Fruit fly (Drosophila melanogaster): ENCODE measurements around the gene eRF1.

The eRF1 gene

DNA sequence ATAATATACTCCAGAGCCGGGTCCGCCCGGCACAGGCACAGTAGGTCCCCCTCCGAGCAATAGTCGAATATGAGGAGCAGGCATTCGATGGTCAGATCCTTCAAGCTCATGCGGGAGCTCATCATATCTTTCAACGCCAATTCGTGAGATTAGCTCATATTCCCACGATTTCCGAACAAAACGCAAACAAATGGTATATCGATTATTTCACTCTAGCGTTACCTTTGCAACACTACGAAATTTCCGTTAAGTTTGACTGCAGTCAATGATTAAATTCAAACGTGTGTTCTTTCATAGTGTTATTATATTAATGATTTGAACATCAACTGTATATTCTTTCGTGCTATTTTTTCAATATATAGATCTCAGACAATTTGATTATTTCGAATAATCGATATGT lies 45.2 kb downstream of the eRF1 start, which contains the start of gene CG33969 (continued):
- no peak for TF ChIP-seq ewg (GFP tag; optimal IDR thresholded peaks at IDR 0.05)
- TF ChIP-seq CG11560 (tag; IDR thresholded peaks at IDR 0.05), result no peak
- no peak for TF ChIP-seq CG11398 (GFP tag; optimal IDR thresholded peaks at IDR 0.05)
- TF ChIP-seq mld (GFP tag; IDR thresholded peaks at IDR 0.05; ENCODE audit: partially characterized antibody), result no peak
- no peak for TF ChIP-seq CG8944 (GFP tag; optimal IDR thresholded peaks at IDR 0.05)
- no peak for TF ChIP-seq CG16815 (GFP tag; optimal IDR thresholded peaks at IDR 0.05)
- TF ChIP-seq scrt (GFP tag; optimal IDR thresholded peaks at IDR 0.05), result no peak
- TF ChIP-seq tgo (GFP tag; IDR thresholded peaks at IDR 0.05), result no peak
- TF ChIP-seq Hmr (GFP tag; optimal IDR thresholded peaks at IDR 0.05), result no peak
- TF ChIP-seq Sry-δ (GFP tag; optimal IDR thresholded peaks at IDR 0.05), result peak; percentile 40
- TF ChIP-seq E2f2 (GFP tag; IDR thresholded peaks at IDR 0.05), result peak; percentile 37; the same call in 1 of the 2 replicates
- peak; percentile 21 for TF ChIP-seq lbe (GFP tag; optimal IDR thresholded peaks at IDR 0.05)
- TF ChIP-seq ind (GFP tag; optimal IDR thresholded peaks at IDR 0.05), result no peak
- no peak for TF ChIP-seq maf-S (GFP tag; optimal IDR thresholded peaks at IDR 0.05)
- no peak for TF ChIP-seq HHEX (GFP tag; optimal IDR thresholded peaks at IDR 0.05)
- TF ChIP-seq CG14667 (GFP tag; IDR thresholded peaks at IDR 0.05), result no peak
- no peak for TF ChIP-seq pros (GFP tag; optimal IDR thresholded peaks at IDR 0.05)
- no peak for TF ChIP-seq CG8924 (tag; optimal IDR thresholded peaks at IDR 0.05)
- no peak for TF ChIP-seq croc (GFP tag; conservative IDR thresholded peaks at IDR 0.05)
- no peak for TF ChIP-seq pho (GFP tag; optimal IDR thresholded peaks at IDR 0.05)
- no peak for TF ChIP-seq tup (GFP tag; optimal IDR thresholded peaks at IDR 0.05)
- TF ChIP-seq MBD-R2 (GFP tag; IDR thresholded peaks at IDR 0.05), result peak; percentile 63
- no peak for TF ChIP-seq CG17568 (GFP tag; optimal IDR thresholded peaks at IDR 0.05)
- TF ChIP-seq luna (GFP tag; optimal IDR thresholded peaks at IDR 0.05), result no peak
- TF ChIP-seq Xbp1 (GFP tag; optimal IDR thresholded peaks at IDR 0.05), result no peak
- TF ChIP-seq Spps (tag; optimal IDR thresholded peaks at IDR 0.05), result no peak
- no peak for TF ChIP-seq fru (optimal IDR thresholded peaks at IDR 0.05)
- no peak for TF ChIP-seq CG8478 (optimal IDR thresholded peaks at IDR 0.05)
- TF ChIP-seq Sry-β (GFP tag; optimal IDR thresholded peaks at IDR 0.05), result no peak
- TF ChIP-seq nerfin-1 (tag; optimal IDR thresholded peaks at IDR 0.05), result no peak
- TF ChIP-seq shn (GFP tag; optimal IDR thresholded peaks at IDR 0.05), result no peak
- no peak for TF ChIP-seq Lim3 (GFP tag; IDR thresholded peaks at IDR 0.05)
- no peak for TF ChIP-seq CG17829 (tag; optimal IDR thresholded peaks at IDR 0.05)
- no peak for TF ChIP-seq ci (GFP tag; IDR thresholded peaks at IDR 0.05)
- TF ChIP-seq CG30020 (tag; optimal IDR thresholded peaks at IDR 0.05), result peak; percentile 9
- no peak for TF ChIP-seq Blimp-1 (GFP tag; optimal IDR thresholded peaks at IDR 0.05)
- TF ChIP-seq seq (GFP tag; IDR thresholded peaks at IDR 0.05), result no peak
- TF ChIP-seq sr (GFP tag; IDR thresholded peaks at IDR 0.05), result no peak
- no peak for TF ChIP-seq CG1832 (GFP tag; optimal IDR thresholded peaks at IDR 0.05)
- no peak for TF ChIP-seq salm (tag; optimal IDR thresholded peaks at IDR 0.05)
- TF ChIP-seq CG4820 (GFP tag; optimal IDR thresholded peaks at IDR 0.05), result no peak
- no peak for TF ChIP-seq CG43689 (GFP tag; IDR thresholded peaks at IDR 0.05)
- TF ChIP-seq CG32532 (GFP tag; IDR thresholded peaks at IDR 0.05), result no peak
- peak; percentile 55; the same call in 1 of the 2 replicates for TF ChIP-seq Scr (GFP tag; IDR thresholded peaks at IDR 0.05; ENCODE audit: partially characterized antibody)
- TF ChIP-seq CG17186 (GFP tag; optimal IDR thresholded peaks at IDR 0.05), result peak; percentile 62
- TF ChIP-seq schlank (tag; optimal IDR thresholded peaks at IDR 0.05), result no peak
- TF ChIP-seq Trl (optimal IDR thresholded peaks at IDR 0.05), result no peak
- no peak for TF ChIP-seq Trl (GFP tag; optimal IDR thresholded peaks at IDR 0.05)
- TF ChIP-seq ttk (GFP tag; IDR thresholded peaks at IDR 0.05), result no peak
- peak; percentile 96 for TF ChIP-seq Myb (GFP tag; optimal IDR thresholded peaks at IDR 0.05)
- TF ChIP-seq kni (GFP tag; optimal IDR thresholded peaks at IDR 0.05), result no peak
- TF ChIP-seq Doc3 (GFP tag; IDR thresholded peaks at IDR 0.05; ENCODE audit: partially characterized antibody), result no peak
- peak in 1 of 2 experiments; percentile 46 for TF ChIP-seq Pdp1 (GFP tag; optimal IDR thresholded peaks at IDR 0.05)

All from whole organism, embryonic.